Fruit fly (Drosophila melanogaster) whole organism, wandering third instar larva: ENCODE measurements around the gene CG15011.

Source experiments
- Abd-B ChIP-seq: fragments of >200 bp; optimal IDR thresholded peaks from 2 replicates; lab custom pipeline; 2017; ENCODE audit warnings: missing biosample characterization, missing genetic modification characterization
- CG32264 ChIP-seq: fragments of 200-800 bp; sonication (Bioruptor generic); optimal IDR thresholded peaks from 2 replicates; lab custom pipeline; 2016; ENCODE audit warnings: missing biosample characterization, missing genetic modification characterization
- CG9705 ChIP-seq: fragments of 200-800 bp; sonication (Bioruptor generic); optimal IDR thresholded peaks from 2 replicates; lab custom pipeline; 2018; ENCODE audit warnings: missing biosample characterization, mild to moderate bottlenecking, missing genetic modification characterization
- CrebA ChIP-seq: fragments of 200-800 bp; sonication (Bioruptor generic); optimal IDR thresholded peaks from 2 replicates; lab custom pipeline; 2016; ENCODE audit warnings: missing biosample characterization, mild to moderate bottlenecking, missing genetic modification characterization, borderline replicate concordance
- Dfd ChIP-seq: fragments of >200 bp; optimal IDR thresholded peaks from 2 replicates; lab custom pipeline; 2017; ENCODE audit warnings: missing biosample characterization, missing genetic modification characterization
- GATAd ChIP-seq: sonication (Bioruptor generic); optimal IDR thresholded peaks from 2 replicates; lab custom pipeline; 2016; ENCODE audit warnings: missing biosample characterization, missing genetic modification characterization
- HLH106 ChIP-seq: fragments of 200-800 bp; optimal IDR thresholded peaks from 3 replicates; lab custom pipeline; 2019; ENCODE audit warnings: missing biosample characterization, mild to moderate bottlenecking, missing genetic modification characterization, moderate library complexity
- Hnf4 ChIP-seq: fragments of 200-800 bp; sonication (Bioruptor generic); optimal IDR thresholded peaks from 2 replicates; lab custom pipeline; 2016; ENCODE audit warnings: missing biosample characterization, mild to moderate bottlenecking, missing genetic modification characterization
- Hr83 ChIP-seq: fragments of 200-300 bp; sonication (Bioruptor generic); optimal IDR thresholded peaks from 2 replicates; lab custom pipeline; 2016; ENCODE audit warnings: missing biosample characterization, mild to moderate bottlenecking, missing genetic modification characterization, moderate library complexity; ENCODE audit not compliant: poor library complexity, severe bottlenecking
- Jra ChIP-seq: sonication (Bioruptor generic); optimal IDR thresholded peaks from 2 replicates; lab custom pipeline; 2016; ENCODE audit warnings: missing biosample characterization, missing genetic modification characterization
- Myc ChIP-seq: fragments of >200 bp; optimal IDR thresholded peaks from 2 replicates; lab custom pipeline; 2017
- N ChIP-seq: fragments of >200 bp; optimal IDR thresholded peaks from 2 replicates; lab custom pipeline; 2018; ENCODE audit warnings: missing biosample characterization, missing external identifiers, missing genetic modification characterization
- OdsH ChIP-seq: fragments of 200-800 bp; sonication (Bioruptor generic); optimal IDR thresholded peaks from 2 replicates; lab custom pipeline; 2016; ENCODE audit warnings: missing biosample characterization, mild to moderate bottlenecking, missing genetic modification characterization
- Sp1 ChIP-seq: fragments of 200-800 bp; sonication (Bioruptor generic); optimal IDR thresholded peaks from 3 replicates; lab custom pipeline; 2019; ENCODE audit warnings: missing biosample characterization, mild to moderate bottlenecking, missing genetic modification characterization, moderate library complexity
- Vsx2 ChIP-seq: fragments of 200-300, 225-300 bp; sonication (Bioruptor generic); optimal IDR thresholded peaks from 2 replicates; lab custom pipeline; 2018; ENCODE audit warnings: missing biosample characterization, missing genetic modification characterization; ENCODE audit not compliant: partially characterized antibody
- br ChIP-seq: fragments of 200-800 bp; sonication (Bioruptor generic); optimal IDR thresholded peaks from 2 replicates; lab custom pipeline; 2016; ENCODE audit warnings: missing biosample characterization, missing genetic modification characterization
- brk ChIP-seq: fragments of 200-800 bp; sonication (Bioruptor generic); optimal IDR thresholded peaks from 2 replicates; lab custom pipeline; 2016; ENCODE audit warnings: missing biosample characterization, mild to moderate bottlenecking, missing genetic modification characterization
- dl ChIP-seq, 2 experiments: fragments of 175-275, 200-275 bp in 1 of 2; fragments of 200-275 bp in 1 of 2; sonication (Bioruptor generic); optimal IDR thresholded peaks; lab custom pipeline; 2018; ENCODE audit warnings: mild to moderate bottlenecking in 2 of 2, missing biosample characterization in 2 of 2, missing genetic modification characterization in 2 of 2, moderate library complexity in 2 of 2; ENCODE audit not compliant: partially characterized antibody in 2 of 2, insufficient read depth in 1 of 2
- dmrt93B ChIP-seq: fragments of 200-800 bp; sonication (Bioruptor generic); optimal IDR thresholded peaks from 2 replicates; lab custom pipeline; 2018; ENCODE audit warnings: missing biosample characterization, mild to moderate bottlenecking, missing genetic modification characterization
- dsf ChIP-seq: sonication (Bioruptor generic); optimal IDR thresholded peaks from 2 replicates; lab custom pipeline; 2016; ENCODE audit warnings: missing biosample characterization, missing genetic modification characterization, borderline replicate concordance
- ey ChIP-seq: fragments of 200-800 bp; sonication (Bioruptor generic); optimal IDR thresholded peaks from 2 replicates; lab custom pipeline; 2016; ENCODE audit warnings: missing biosample characterization, missing genetic modification characterization
- foxo ChIP-seq, 2 experiments: fragments of 200-800 bp; sonication (Bioruptor generic); optimal IDR thresholded peaks; 2 replicates in 1 of 2; 3 replicates in 1 of 2; lab custom pipeline; 2016 to 2017; ENCODE audit warnings: missing biosample characterization in 2 of 2, missing genetic modification characterization in 2 of 2
- fru ChIP-seq: fragments of 200-800 bp; sonication (Bioruptor generic); optimal IDR thresholded peaks from 3 replicates; lab custom pipeline; 2016; ENCODE audit warnings: missing biosample characterization, mild to moderate bottlenecking, missing genetic modification characterization
- h ChIP-seq: fragments of 200-800 bp; sonication (Bioruptor generic); optimal IDR thresholded peaks from 3 replicates; lab custom pipeline; 2016; ENCODE audit warnings: missing biosample characterization, mild to moderate bottlenecking, missing genetic modification characterization
- jim ChIP-seq: fragments of 175-275, 200-325 bp; sonication (Bioruptor generic); optimal IDR thresholded peaks from 2 replicates; lab custom pipeline; 2016; ENCODE audit warnings: missing biosample characterization, mild to moderate bottlenecking, missing genetic modification characterization
- psq ChIP-seq: fragments of 200-800 bp; sonication (Bioruptor generic); optimal IDR thresholded peaks from 3 replicates; lab custom pipeline; 2017; ENCODE audit warnings: missing biosample characterization, mild to moderate bottlenecking, missing genetic modification characterization, moderate library complexity
- rgr ChIP-seq: fragments of 200-800 bp; sonication (Bioruptor generic); optimal IDR thresholded peaks from 3 replicates; lab custom pipeline; 2016; ENCODE audit warnings: missing biosample characterization, mild to moderate bottlenecking, missing genetic modification characterization
- sage ChIP-seq: fragments of 200-800 bp; sonication (Bioruptor generic); optimal IDR thresholded peaks from 2 replicates; lab custom pipeline; 2016; ENCODE audit warnings: missing biosample characterization, mild to moderate bottlenecking, missing genetic modification characterization
- sv ChIP-seq: fragments of 200-800 bp; sonication (Bioruptor generic); optimal IDR thresholded peaks from 3 replicates; lab custom pipeline; 2016; ENCODE audit warnings: missing biosample characterization, missing genetic modification characterization
- tai ChIP-seq: sonication (Bioruptor generic); optimal IDR thresholded peaks from 2 replicates; lab custom pipeline; 2016; ENCODE audit warnings: missing biosample characterization, missing genetic modification characterization
- woc ChIP-seq: sonication (Bioruptor generic); optimal IDR thresholded peaks from 2 replicates; lab custom pipeline; 2016; ENCODE audit warnings: missing biosample characterization, mild to moderate bottlenecking, missing genetic modification characterization

CG15011 gene

DNA sequence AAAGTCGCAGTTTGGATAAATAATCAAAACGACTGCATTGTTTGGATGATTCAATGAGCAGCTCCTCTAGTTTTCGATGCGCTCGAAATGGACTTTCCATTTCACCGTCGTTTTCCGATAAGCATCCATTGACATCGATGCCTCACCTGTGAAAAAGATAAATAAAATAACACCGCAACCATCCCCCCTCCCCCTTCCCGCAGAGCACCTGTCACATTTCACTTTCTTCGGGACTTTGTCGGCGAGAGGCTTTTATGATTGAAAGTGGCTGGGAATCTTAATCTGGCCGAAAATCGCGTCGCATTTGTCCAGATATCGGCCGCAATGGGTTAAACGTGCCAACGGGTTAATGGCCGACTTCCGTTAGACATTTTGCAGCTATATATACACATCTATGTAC is 10.3 kb upstream of the CG15011 start:
- no peak for TF ChIP-seq dsf
- TF ChIP-seq brk (GFP tag; lab: Kevin White, UChicago), result no peak
- TF ChIP-seq Jra (GFP tag; lab: Kevin White, UChicago), result no peak

DNA sequence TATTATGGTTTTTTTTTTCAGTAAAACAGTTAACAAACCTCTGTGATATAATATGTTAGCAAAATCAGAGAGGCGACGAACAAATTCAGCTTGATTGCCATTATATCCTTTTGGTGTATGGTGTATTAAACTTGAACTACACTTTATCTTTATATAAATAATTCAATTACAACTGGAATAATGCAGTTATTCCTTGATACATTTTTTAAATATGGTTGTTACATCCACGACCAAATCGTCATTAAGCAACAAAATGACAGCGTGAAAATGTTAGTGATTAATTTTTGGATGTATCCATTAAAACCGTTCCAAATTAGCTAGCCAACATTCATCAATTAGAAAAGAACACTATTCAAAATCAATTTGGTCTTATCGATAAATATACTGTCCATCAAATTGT is 8.5 kb upstream of the CG15011 start, which contains the start of gene CG33764:
CG33764 (minus strand) TSS at position 101 of the 400 bp plus-strand sequence.
- TF ChIP-seq tai (GFP tag; lab: Kevin White, UChicago) (no peak), Hnf4 (GFP tag; lab: Kevin White, UChicago) (no peak), Abd-B (GFP tag; lab: Kevin White, UChicago) (no peak), dl (GFP tag; optimal IDR thresholded peaks at IDR 0.05; lab: Kevin White, UChicago; ENCODE audit: insufficient read depth in 1 of 2, partially characterized antibody in 2 of 2) (no peak), Sp1 (GFP tag; lab: Kevin White, UChicago) (no peak), Vsx2 (GFP tag; lab: Kevin White, UChicago) (no peak), foxo (GFP tag; optimal IDR thresholded peaks at IDR 0.05; lab: Kevin White, UChicago) (no peak), Dfd (GFP tag; lab: Kevin White, UChicago) (no peak), N (no peak), sv (GFP tag; lab: Kevin White, UChicago) (no peak), rgr (no peak), CG32264 (GFP tag; lab: Kevin White, UChicago) (no peak), sage (no peak), jim (GFP tag; lab: Kevin White, UChicago) (no peak), br (GFP tag; lab: Kevin White, UChicago) (no peak), brk (GFP tag; lab: Kevin White, UChicago) (no peak), CG9705 (no peak)

DNA sequence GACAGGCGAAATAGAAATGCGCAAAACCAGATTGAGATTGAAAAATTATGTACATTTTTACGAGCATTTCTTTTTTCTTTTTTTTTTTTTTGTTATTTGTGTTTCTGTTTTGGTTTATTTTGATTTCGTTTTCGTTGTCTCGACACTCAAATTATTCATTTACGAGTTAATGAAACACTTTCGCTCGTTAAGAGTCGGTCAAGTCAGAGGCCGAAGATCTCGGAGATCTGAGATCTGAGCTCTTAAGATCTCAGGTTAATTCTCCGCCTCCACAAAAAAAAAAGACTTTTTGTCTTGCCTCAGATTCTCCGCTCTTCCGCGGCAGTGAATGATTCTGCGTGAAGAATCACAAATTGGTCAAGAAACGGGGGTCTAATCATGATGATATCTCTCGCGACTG is 6.9 kb upstream of the CG15011 start:
- no peak for TF ChIP-seq ey (GFP tag; lab: Kevin White, UChicago)
- no peak for TF ChIP-seq sv (GFP tag; lab: Kevin White, UChicago)
- TF ChIP-seq dl (GFP tag; optimal IDR thresholded peaks at IDR 0.05; lab: Kevin White, UChicago; ENCODE audit: insufficient read depth in 1 of 2, partially characterized antibody in 2 of 2), result no peak
- TF ChIP-seq GATAd (GFP tag; lab: Kevin White, UChicago), result no peak
- TF ChIP-seq N, result no peak
- no peak for TF ChIP-seq OdsH (GFP tag; lab: Kevin White, UChicago)
- no peak for TF ChIP-seq dsf
- no peak for TF ChIP-seq sage
- no peak for TF ChIP-seq CrebA (GFP tag; lab: Kevin White, UChicago)
- TF ChIP-seq Myc, result no peak
- TF ChIP-seq Abd-B (GFP tag; lab: Kevin White, UChicago), result no peak
- no peak for TF ChIP-seq foxo (GFP tag; optimal IDR thresholded peaks at IDR 0.05; lab: Kevin White, UChicago)
- TF ChIP-seq Sp1 (GFP tag; lab: Kevin White, UChicago), result no peak
- TF ChIP-seq h (GFP tag; lab: Kevin White, UChicago), result no peak
- TF ChIP-seq, all 38 proteins: peak for 0

DNA sequence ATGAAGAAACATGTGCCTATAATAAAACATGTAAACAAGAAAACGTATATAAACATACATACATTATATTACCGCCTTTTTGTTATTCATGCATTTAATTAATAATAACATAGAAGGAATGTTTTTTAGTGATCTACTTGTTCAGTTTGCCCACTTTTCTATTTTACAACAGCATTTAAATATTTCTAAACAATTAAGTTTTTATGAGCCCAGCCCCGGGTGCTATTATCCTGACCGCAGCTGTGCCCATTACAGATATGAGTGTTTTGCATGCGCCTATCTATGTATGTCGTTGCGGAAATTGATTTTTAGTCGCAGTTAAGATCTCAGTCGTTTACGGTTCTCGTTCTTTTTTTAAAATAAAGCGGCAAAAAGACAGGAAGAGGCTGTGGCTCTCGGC is 6.0 kb upstream of the CG15011 start:
- TF ChIP-seq OdsH (GFP tag; lab: Kevin White, UChicago), result no peak
- no peak for TF ChIP-seq ey (GFP tag; lab: Kevin White, UChicago)
- no peak for TF ChIP-seq Hnf4 (GFP tag; lab: Kevin White, UChicago)
- TF ChIP-seq jim (GFP tag; lab: Kevin White, UChicago), result no peak
- TF ChIP-seq dmrt93B (GFP tag; lab: Kevin White, UChicago), result no peak
- no peak for TF ChIP-seq sv (GFP tag; lab: Kevin White, UChicago)
- TF ChIP-seq CG32264 (GFP tag; lab: Kevin White, UChicago), result no peak
- no peak for TF ChIP-seq Hr83 (GFP tag; lab: Kevin White, UChicago)
- TF ChIP-seq fru (GFP tag; lab: Kevin White, UChicago), result no peak
- no peak for TF ChIP-seq woc (GFP tag; lab: Kevin White, UChicago)
- TF ChIP-seq foxo (GFP tag; optimal IDR thresholded peaks at IDR 0.05; lab: Kevin White, UChicago), result no peak
- no peak for TF ChIP-seq brk (GFP tag; lab: Kevin White, UChicago)
- no peak for TF ChIP-seq psq (GFP tag; lab: Kevin White, UChicago)
- no peak for TF ChIP-seq HLH106 (tag; lab: Kevin White, UChicago)
- TF ChIP-seq CG9705, result no peak
- no peak for TF ChIP-seq Vsx2 (GFP tag; lab: Kevin White, UChicago)
- no peak for TF ChIP-seq GATAd (GFP tag; lab: Kevin White, UChicago)
- no peak for TF ChIP-seq dl (GFP tag; optimal IDR thresholded peaks at IDR 0.05; lab: Kevin White, UChicago; ENCODE audit: insufficient read depth in 1 of 2, partially characterized antibody in 2 of 2)
